Fruit fly (Drosophila melanogaster) S2 (cell line): ENCODE results near the gene Ilp2.
A peak's percentile ranks its signal among the peaks of the same experiment; 100 is the strongest.
"Not testable (repeated sequence)": the region's sequence is repeated elsewhere in the genome, so short reads cannot be mapped to it uniquely, and the experiment has no call there.

Experiments
- CG8478 ChIP-seq: fragments of >200 bp; optimal IDR thresholded peaks from 2 replicates; lab custom pipeline; 2018
- CTCF ChIP-seq, 2 experiments: fragments of >200 bp; optimal IDR thresholded peaks; 2 replicates each; lab custom pipeline; 2018

Ilp2 gene

dm6 chr3L:9797587-9797986, 1.9 kb upstream of the Ilp2 start, which contains the start of gene Zasp67:
TSS of gene Zasp67 (minus strand) at chr3L:9797687.
- TF ChIP-seq CG8478 (lab: Kevin White, UChicago): no peak
- no peak for TF ChIP-seq CTCF (optimal IDR thresholded peaks at IDR 0.05; lab: Kevin White, UChicago)

dm6 chr3L:9798120-9798519, 1.4 kb upstream of the Ilp2 start, which contains the start of gene Ilp1:
TSS of gene Ilp1 (plus strand) at chr3L:9798420.
- not testable (repeated sequence) for TF ChIP-seq CTCF (optimal IDR thresholded peaks at IDR 0.05; lab: Kevin White, UChicago); CG8478 (lab: Kevin White, UChicago)

dm6 chr3L:9802020-9802419, 2.5 kb downstream of the Ilp2 start, which contains the start of gene Ilp3:
TSS of gene Ilp3 (minus strand) at chr3L:9802120.
- TF ChIP-seq CG8478 (lab: Kevin White, UChicago) (no peak), CTCF (optimal IDR thresholded peaks at IDR 0.05; lab: Kevin White, UChicago) (no peak)

- TF ChIP-seq CG8478 (lab: Kevin White, UChicago): no peak
- TF ChIP-seq CTCF (optimal IDR thresholded peaks at IDR 0.05; lab: Kevin White, UChicago): no peak
Observed at dm6 chr3L:9804125-9804524, 4.6 kb downstream of the Ilp2 start, which contains the start of gene Ilp4. TSS of gene Ilp4 (minus strand) at chr3L:9804263.

DNA sequence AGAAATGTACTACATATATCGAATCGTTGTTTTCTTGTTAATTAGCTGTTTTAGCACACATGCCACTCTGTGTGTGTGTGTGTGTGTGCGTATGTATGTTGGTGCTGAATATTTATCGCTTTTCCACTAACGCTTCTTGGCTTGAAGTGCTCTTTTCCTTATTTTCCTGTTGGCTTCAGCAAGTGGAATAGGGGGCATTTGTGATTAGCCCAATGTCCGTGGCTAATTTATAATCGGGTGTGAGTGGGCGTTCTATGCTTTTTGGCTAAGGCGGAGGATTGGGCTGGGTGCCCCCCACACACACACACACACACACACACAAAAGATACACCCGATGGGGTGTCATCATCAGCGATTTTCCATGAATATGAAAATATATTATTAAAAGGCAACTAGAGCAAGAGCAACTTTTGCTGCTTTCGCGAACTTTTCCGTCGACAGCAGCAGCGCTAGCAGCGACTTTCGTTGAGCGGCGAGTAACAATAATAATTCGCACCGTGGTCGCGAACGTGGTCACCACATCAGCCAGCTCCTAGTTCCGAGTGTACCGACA, 13.9 kb downstream of the Ilp2 start, which contains the start of gene CG43897:
Gene CG43897 (plus strand): TSS at position 503 of the 553 bp plus-strand sequence.
- TF ChIP-seq CG8478 (lab: Kevin White, UChicago) (no peak), CTCF (optimal IDR thresholded peaks at IDR 0.05; lab: Kevin White, UChicago) (no peak)

dm6 chr3L:9814621-9815020, 15.1 kb downstream of the Ilp2 start:
- TF ChIP-seq CG8478 (lab: Kevin White, UChicago) (no peak), CTCF (optimal IDR thresholded peaks at IDR 0.05; lab: Kevin White, UChicago) (no peak)

DNA sequence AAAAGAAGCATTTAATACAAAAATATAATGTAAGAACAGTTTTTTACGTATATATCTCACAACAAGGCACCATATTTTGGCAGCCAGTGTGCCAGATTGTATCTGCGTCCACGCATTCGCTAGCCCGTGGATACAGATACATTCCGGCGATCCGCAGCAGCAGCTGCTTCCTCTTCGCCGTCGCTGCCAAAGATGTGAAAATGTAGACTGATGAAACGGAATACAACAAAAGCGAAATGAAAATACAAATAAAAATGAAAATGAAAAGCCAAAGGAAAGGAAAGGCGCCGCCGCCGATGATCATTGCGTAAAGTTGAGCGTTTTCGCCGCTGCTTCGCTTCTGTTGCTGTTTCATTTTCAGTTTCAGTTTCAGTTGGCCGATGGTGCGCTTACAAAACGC, 16.2 kb downstream of the Ilp2 start:
- TF ChIP-seq CG8478 (lab: Kevin White, UChicago) (no peak), CTCF (optimal IDR thresholded peaks at IDR 0.05; lab: Kevin White, UChicago) (no peak)

- no peak for TF ChIP-seq CG8478 (lab: Kevin White, UChicago)
- TF ChIP-seq CTCF (optimal IDR thresholded peaks at IDR 0.05; lab: Kevin White, UChicago): no peak
Observed at dm6 chr3L:9820248-9820647, 20.8 kb downstream of the Ilp2 start.

DNA sequence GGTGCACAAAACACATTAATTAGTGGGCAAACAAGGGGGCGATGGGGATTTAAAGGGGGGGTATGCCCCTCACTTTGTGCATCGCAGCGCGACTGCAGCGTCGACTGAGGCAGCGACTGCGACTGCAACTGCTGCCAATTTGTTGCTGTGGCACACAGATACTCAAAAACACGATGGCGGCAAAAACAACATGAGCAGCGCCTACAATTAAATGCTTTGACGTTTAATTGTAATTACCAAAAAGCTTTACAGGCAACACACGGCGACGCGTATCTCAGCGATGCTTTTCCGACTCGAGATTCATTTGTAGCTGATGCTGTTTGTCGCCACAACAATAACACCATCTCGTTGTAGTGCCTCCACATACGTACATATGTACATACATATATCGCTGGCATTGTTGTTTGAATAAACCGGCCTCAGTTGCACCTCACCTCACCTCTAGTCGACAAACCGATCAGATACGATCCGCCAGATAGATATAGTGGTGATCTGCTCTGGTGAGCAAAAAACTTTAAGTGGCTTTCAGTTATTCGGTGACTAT, 21.7 kb downstream of the Ilp2 start:
- no peak for TF ChIP-seq CTCF (optimal IDR thresholded peaks at IDR 0.05; lab: Kevin White, UChicago)
- TF ChIP-seq CG8478 (lab: Kevin White, UChicago): no peak

- TF ChIP-seq CG8478 (lab: Kevin White, UChicago) (no peak), CTCF (optimal IDR thresholded peaks at IDR 0.05; lab: Kevin White, UChicago) (no peak)
Observed at dm6 chr3L:9823797-9824196, 24.3 kb downstream of the Ilp2 start, which contains the start of gene Ilp5. TSS of gene Ilp5 (minus strand) at chr3L:9823897.

DNA sequence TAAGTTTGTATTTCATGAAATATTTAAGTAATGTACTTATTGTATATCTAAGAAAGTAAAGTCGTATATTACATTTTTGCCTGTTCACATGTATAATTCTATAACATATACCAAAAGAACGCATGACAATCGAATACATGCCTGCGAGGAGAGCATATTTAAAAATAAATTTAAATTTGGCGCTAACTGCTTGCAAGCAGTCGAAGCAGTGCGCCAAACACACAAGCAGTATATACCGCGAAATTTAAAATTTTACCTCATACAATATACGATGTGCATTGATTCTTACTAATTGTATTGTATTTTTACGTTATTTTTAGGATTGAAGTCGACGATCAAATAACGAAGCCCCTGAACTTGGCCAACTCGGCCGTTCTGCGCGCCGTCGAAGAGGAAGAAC, 24.7 kb downstream of the Ilp2 start:
- TF ChIP-seq CG8478 (lab: Kevin White, UChicago) (no peak), CTCF (optimal IDR thresholded peaks at IDR 0.05; lab: Kevin White, UChicago) (peak in 1 of 2 experiments; percentile 5)

dm6 chr3L:9829154-9829553, 29.7 kb downstream of the Ilp2 start:
- no peak for TF ChIP-seq CTCF (optimal IDR thresholded peaks at IDR 0.05; lab: Kevin White, UChicago)
- TF ChIP-seq CG8478 (lab: Kevin White, UChicago): no peak

DNA sequence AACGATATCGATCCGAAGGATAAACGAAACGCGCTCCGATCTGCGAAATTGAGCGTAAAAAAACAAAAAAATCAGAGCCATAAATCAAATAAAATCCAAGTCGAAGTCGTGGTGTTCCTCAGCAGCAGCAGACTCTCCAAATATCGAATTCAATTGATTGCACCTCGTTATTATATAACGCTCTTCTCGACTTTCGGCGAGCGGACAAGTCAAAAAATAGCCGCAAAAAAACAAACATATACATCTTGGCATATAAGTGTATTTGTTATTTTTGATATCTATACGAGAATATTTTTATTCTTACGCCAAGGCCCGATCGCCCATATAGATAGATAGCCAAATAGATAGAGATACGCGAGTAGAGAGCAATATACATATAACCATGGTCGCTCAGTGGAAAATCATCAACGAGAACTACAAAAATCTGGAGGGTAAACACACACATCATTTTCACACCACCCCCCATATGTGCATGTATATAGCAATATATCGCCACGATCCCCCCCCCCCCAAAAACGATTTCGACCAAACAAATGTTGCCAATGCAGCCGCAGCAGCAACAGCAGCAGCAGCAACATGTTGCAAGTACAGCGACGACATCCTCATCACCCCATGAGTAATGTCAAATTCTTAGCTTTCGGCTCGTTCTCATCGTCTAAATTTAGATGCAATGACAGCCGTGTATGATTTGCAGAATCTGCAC, 30.3 kb downstream of the Ilp2 start:
- TF ChIP-seq CG8478 (lab: Kevin White, UChicago) (no peak), CTCF (optimal IDR thresholded peaks at IDR 0.05; lab: Kevin White, UChicago) (no peak)

- TF ChIP-seq CG8478 (lab: Kevin White, UChicago) (no peak), CTCF (optimal IDR thresholded peaks at IDR 0.05; lab: Kevin White, UChicago) (no peak)
Observed at dm6 chr3L:9832125-9832524, 32.6 kb downstream of the Ilp2 start.

DNA sequence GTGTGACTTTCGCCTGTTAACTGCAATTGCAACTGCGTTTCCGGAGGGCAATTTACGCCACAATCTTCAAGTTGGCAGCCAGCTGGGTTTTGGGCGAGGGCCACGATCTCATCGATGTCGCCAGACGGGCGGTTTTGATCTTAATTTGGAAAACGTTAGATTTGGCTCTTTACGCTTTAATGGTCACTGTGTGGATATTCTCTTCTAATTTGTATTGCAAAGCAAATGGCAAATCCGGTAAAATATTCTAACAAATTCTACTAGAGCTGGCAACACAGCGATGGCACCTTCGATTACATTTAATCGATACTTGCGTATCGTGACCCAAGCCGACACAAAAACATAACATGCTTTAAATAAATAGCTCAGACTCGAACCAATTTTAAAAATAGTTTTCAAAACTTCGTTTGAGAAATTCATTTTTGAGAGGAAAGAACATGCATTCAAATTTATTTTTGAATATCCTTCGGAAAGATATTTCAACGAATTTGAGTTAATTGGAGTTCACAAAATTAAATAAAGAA, 37.1 kb downstream of the Ilp2 start, which contains the start of gene I-2:
Gene I-2 (minus strand): TSS at position 282 of the 524 bp plus-strand sequence.
- TF ChIP-seq CG8478 (lab: Kevin White, UChicago) (no peak), CTCF (optimal IDR thresholded peaks at IDR 0.05; lab: Kevin White, UChicago) (peak in 1 of 2 experiments; percentile 28)
